Fruit fly (Drosophila melanogaster): ENCODE data around the gene CG1578.

DNA sequence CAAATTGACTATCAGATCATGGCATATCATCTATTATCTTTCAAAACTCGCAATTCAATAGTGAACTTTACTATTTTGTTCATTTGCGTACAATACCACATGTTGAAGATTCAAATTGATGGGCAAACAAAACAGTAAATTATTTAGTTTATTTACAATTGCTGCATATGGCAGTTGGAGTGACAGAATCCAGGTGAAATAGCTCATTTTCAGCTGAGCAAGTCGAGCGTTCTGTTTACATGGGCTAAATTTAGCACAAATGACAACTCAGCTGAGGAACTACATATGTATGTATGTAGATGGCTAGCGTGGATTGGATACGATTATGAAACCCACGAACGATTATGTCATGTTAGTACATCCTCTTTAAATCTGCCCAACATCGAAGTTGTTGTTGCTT, 3.5 kb downstream of the CG1578 start:
- TF ChIP-seq Abd-B (GFP tag; optimal IDR thresholded peaks at IDR 0.05) (no peak), pan (optimal IDR thresholded peaks at IDR 0.05) (no peak), Rel (GFP tag; optimal IDR thresholded peaks at IDR 0.05) (no peak), Rel (tag; optimal IDR thresholded peaks at IDR 0.05) (no peak), CrebA (GFP tag; optimal IDR thresholded peaks at IDR 0.05; ENCODE audit: borderline replicate concordance) (no peak), Dfd (GFP tag; optimal IDR thresholded peaks at IDR 0.05) (no peak), psq (GFP tag; optimal IDR thresholded peaks at IDR 0.05) (no peak)

Data from whole organism, wandering third instar larva.